Worm (Caenorhabditis elegans): Measurements from ENCODE around the gene K10B3.5.

The K10B3.5 gene

DNA sequence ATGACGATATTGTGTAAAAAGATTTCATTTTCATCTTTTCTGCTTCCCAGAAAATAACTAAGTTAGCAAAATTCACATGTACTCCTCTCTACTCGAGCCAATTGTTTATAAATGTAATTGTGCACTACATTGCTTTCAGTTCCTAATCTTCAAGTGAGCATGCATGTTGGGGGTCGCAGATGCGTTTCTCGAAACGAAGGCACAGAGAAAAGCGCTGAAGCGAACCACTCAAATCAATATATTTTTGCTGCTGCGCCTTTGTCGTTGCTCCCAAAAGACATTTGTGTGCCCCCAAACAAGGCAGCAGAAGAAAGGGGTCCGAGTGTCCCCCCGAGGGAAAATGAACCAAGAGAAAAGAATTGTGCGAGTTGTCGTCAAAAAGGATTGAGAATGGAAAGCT, 20.0 kb upstream of the K10B3.5 start:
- no peak for TF ChIP-seq athp-1 (tag; optimal IDR thresholded peaks at IDR 0.05)
- TF ChIP-seq zfh-2 (GFP tag; conservative IDR thresholded peaks at IDR 0.05) = 0 out of 2 replicates have a peak, but pooled peaks have one; percentile 31

DNA sequence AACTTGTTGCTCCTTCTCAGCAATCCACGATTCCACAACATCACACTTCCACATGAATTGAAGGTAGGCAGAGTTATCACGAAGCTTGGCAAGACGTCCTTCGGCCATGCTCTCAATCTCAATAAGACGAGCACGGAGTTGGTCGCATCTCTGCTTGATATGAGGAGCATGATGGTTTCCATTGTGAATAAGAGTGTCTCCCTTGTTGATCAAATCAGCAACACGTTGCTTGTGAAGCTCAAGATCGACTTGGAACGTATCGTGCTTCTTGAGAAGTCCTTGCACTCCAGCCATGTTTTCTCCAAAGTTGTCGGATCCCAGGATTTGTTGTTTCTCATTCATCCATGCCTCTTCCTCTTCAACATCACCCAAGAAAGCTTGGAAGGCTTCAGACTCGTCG, 13.3 kb upstream of the K10B3.5 start:
- TF ChIP-seq nfya-2 (GFP tag; IDR thresholded peaks at IDR 0.05) = no peak
- TF ChIP-seq F55B11.4 (tag; optimal IDR thresholded peaks at IDR 0.05; ENCODE audit: borderline replicate concordance, insufficient read depth) = no peak
- no peak for TF ChIP-seq ztf-6 (GFP tag; IDR thresholded peaks at IDR 0.05)
- TF ChIP-seq lin-26 (GFP tag; IDR thresholded peaks at IDR 0.05) = no peak
- no peak for TF ChIP-seq unc-62 (GFP tag; optimal IDR thresholded peaks at IDR 0.05)
- no peak for TF ChIP-seq rec-8 (tag; optimal IDR thresholded peaks at IDR 0.05)
- TF ChIP-seq tlf-1 (GFP tag; optimal IDR thresholded peaks at IDR 0.05) = no peak
- TF ChIP-seq Y67H2A.10 (GFP tag; conservative IDR thresholded peaks at IDR 0.05) = no peak
- no peak for TF ChIP-seq B0336.3 (GFP tag; IDR thresholded peaks at IDR 0.05)
- no peak for TF ChIP-seq nfya-1 (tag; optimal IDR thresholded peaks at IDR 0.05; ENCODE audit: borderline replicate concordance, insufficient read depth)
- TF ChIP-seq F37B4.10 (GFP tag; IDR thresholded peaks at IDR 0.05) = no peak
- no peak for TF ChIP-seq madf-3 (GFP tag; IDR thresholded peaks at IDR 0.05)
- TF ChIP-seq mcd-1 (GFP tag; IDR thresholded peaks at IDR 0.05) = no peak
- TF ChIP-seq snpc-1.3 (tag; optimal IDR thresholded peaks at IDR 0.05; ENCODE audit: insufficient read depth) = no peak
- no peak for TF ChIP-seq egl-44 (GFP tag; IDR thresholded peaks at IDR 0.05)
- TF ChIP-seq ccch-3 (GFP tag; optimal IDR thresholded peaks at IDR 0.05) = no peak
- no peak for TF ChIP-seq Y53F4B.3 (GFP tag; IDR thresholded peaks at IDR 0.05)
- TF ChIP-seq ceh-40 (GFP tag; IDR thresholded peaks at IDR 0.05) = no peak

DNA sequence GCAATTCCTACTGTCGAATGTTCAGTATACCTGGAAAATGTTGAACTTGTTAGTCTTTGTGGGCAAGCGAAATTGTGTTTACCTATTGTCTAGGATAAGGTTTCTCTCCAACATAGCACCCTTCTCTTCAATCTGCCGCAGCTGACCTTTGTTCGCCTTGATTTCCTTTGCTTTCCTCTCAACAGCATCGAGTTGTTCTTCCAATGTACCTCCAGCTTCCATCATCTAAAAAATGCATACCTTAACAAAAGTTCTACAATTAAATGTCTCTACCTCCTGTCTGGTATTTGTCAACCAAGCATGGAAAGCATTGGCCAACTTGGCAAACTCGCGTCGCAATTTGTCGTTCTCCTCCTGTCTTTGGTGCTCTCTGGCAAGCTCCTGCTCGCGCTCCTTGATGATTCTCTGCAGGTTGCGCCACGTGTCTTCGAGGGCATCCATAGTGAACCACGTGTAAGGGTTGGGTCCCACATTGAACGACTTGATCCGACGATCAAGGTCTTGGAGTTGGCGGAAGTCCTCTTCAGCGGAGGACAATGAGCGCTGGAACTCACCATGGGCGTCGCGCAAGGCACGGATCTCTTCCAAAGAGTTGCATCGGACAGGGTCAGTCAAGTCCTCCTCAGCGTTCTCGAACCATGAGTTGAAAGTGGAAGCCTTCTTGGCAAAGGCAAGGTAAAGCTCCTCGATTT, 12.5 kb upstream of the K10B3.5 start:
- peak; percentile 20 for TF ChIP-seq chd-7 (tag; optimal IDR thresholded peaks at IDR 0.05)
- TF ChIP-seq nhr-120 (GFP tag; IDR thresholded peaks at IDR 0.05) = no peak
- 0 out of 2 replicates have a peak, but pooled peaks have one; percentile 9 for TF ChIP-seq rcor-1 (GFP tag; IDR thresholded peaks at IDR 0.05)
- TF ChIP-seq zfh-2 (GFP tag; conservative IDR thresholded peaks at IDR 0.05) = peak; percentile 66

DNA sequence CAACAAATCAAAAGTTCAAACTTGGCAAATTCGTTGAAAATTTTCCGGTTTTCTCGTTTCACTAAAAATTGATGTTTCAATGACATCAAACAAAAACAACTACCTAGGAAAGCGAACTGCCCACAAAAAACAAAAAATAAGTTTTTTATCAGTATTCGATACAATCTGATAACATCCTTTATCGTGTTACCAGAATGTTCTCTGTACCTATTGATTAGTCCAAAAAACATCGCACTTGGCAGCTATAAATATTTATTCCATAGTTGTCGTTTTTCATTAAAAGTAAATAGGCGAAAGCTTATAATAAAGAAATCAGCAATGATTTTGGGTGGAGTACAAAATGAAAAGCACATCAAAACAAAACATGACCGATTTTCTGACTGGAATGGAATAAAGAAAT, 10.9 kb upstream of the K10B3.5 start:
- TF ChIP-seq hsf-1 (GFP tag; IDR thresholded peaks at IDR 0.05) (peak; percentile 56; the same call in 1 of the 2 replicates), Y53G8AR.9 (GFP tag; conservative IDR thresholded peaks at IDR 0.05) (0 out of 2 replicates have a peak, but pooled peaks have one; percentile 50), nhr-80 (tag; optimal IDR thresholded peaks at IDR 0.05) (peak; percentile 48), lin-40 (tag; optimal IDR thresholded peaks at IDR 0.05) (peak; percentile 62), tbp1 (GFP tag; optimal IDR thresholded peaks at IDR 0.05) (peak; percentile 5), nfyb-1 (GFP tag; IDR thresholded peaks at IDR 0.05) (0 out of 2 replicates have a peak, but pooled peaks have one; percentile 24), ama-1 (optimal IDR thresholded peaks at IDR 0.05) (peak; percentile 11), ama-1 (GFP tag; optimal IDR thresholded peaks at IDR 0.05) (no peak), cebp-1 (GFP tag; IDR thresholded peaks at IDR 0.05) (no peak), cebp-1 (tag; optimal IDR thresholded peaks at IDR 0.05) (peak; percentile 10), Y56A3A.18 (GFP tag; IDR thresholded peaks at IDR 0.05) (no peak), F33H1.4 (GFP tag; IDR thresholded peaks at IDR 0.05) (no peak), zfh-2 (GFP tag; conservative IDR thresholded peaks at IDR 0.05) (no peak), let-607 (tag; optimal IDR thresholded peaks at IDR 0.05) (peak in 1 of 2 experiments; percentile 6), hmg-20 (GFP tag; IDR thresholded peaks at IDR 0.05) (no peak)

All from whole organism, young adult.